Worm (Caenorhabditis elegans): ENCODE measurements around the gene cutl-1.

DNA sequence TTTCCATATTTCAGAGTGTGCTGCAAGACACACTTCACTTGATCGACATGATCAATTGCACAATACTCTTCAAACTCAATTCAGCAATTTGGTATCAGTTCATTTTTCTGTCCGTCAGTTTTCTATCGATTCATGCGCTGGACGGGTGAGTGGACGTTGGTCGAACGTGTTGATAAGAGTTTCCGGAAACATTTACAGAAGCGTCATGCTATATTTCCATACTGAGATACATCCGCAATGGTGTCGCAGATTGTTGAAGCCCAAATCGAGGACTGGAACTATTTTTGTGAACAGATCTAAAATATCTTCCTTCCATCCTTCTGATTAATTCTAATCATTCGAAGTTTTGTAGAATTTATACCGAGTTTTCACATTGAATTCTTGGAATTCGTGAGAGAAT lies 36.3 kb downstream of the cutl-1 start:
- TF ChIP-seq snpc-4 (tag; optimal IDR thresholded peaks at IDR 0.05), result no peak
- TF ChIP-seq egl-27 (tag; optimal IDR thresholded peaks at IDR 0.05), result no peak
- TF ChIP-seq elt-3 (tag; optimal IDR thresholded peaks at IDR 0.05), result no peak
- TF ChIP-seq mdl-1 (tag; optimal IDR thresholded peaks at IDR 0.05), result no peak
- no peak for TF ChIP-seq blmp-1 (tag; optimal IDR thresholded peaks at IDR 0.05; ENCODE audit: insufficient read depth)
- no peak for TF ChIP-seq unc-55 (GFP tag; optimal IDR thresholded peaks at IDR 0.05)
- TF ChIP-seq nhr-11 (tag; optimal IDR thresholded peaks at IDR 0.05), result no peak
- TF ChIP-seq ceh-16 (tag; optimal IDR thresholded peaks at IDR 0.05), result no peak
- TF ChIP-seq alr-1 (tag; optimal IDR thresholded peaks at IDR 0.05), result no peak
- TF ChIP-seq nhr-6 (tag; optimal IDR thresholded peaks at IDR 0.05), result no peak
- no peak for TF ChIP-seq lin-39 (tag; optimal IDR thresholded peaks at IDR 0.05)
- no peak for TF ChIP-seq ztf-11 (tag; optimal IDR thresholded peaks at IDR 0.05)
- TF ChIP-seq ama-1 (optimal IDR thresholded peaks at IDR 0.05), result no peak
- no peak for TF ChIP-seq R02D3.7 (tag; optimal IDR thresholded peaks at IDR 0.05)

All from whole organism, L2 larva.